Worm (Caenorhabditis elegans) whole organism, L1 larva: ENCODE results near the gene sra-14.

Experiments used
- aha-1 ChIP-seq: fragments of 150-350 bp; optimal IDR thresholded peaks from 2 replicates; lab custom pipeline; 2014; ENCODE audit warnings: missing biosample characterization, missing genetic modification characterization
- ama-1 ChIP-seq: fragments of 150-350 bp; optimal IDR thresholded peaks from 2 replicates; lab custom pipeline; 2014
- ceh-82 ChIP-seq, 3 experiments: fragments of 150-350 bp in 1 of 3; sonication (generic microtip) in 2 of 3; optimal IDR thresholded peaks; 2 replicates each; lab custom pipeline; 2014 to 2017; ENCODE audit warnings: missing biosample characterization in 3 of 3, missing genetic modification characterization in 3 of 3
- elt-3 ChIP-seq, 6 experiments: fragments of 150-350 bp in 1 of 6; sonication (generic microtip); optimal IDR thresholded peaks; 2 replicates each; lab custom pipeline; 2017 to 2018; ENCODE audit warnings: missing biosample characterization in 6 of 6, missing genetic modification characterization in 6 of 6, inconsistent platforms in 1 of 6
- ets-5 ChIP-seq: fragments of 200-800 bp; sonication (Bioruptor generic); IDR thresholded peaks from 2 replicates; pipeline ENCODE4 v1.3.6; 2022; ENCODE audit warnings: missing genetic modification characterization, missing compliant biosample characterization
- hpl-2 ChIP-seq: fragments of 150-350 bp; optimal IDR thresholded peaks from 2 replicates; lab custom pipeline; 2014; ENCODE audit warnings: missing biosample characterization, missing genetic modification reagents, missing genetic modification characterization
- lin-39 ChIP-seq: fragments of 150-350 bp; optimal IDR thresholded peaks from 2 replicates; lab custom pipeline; 2014; ENCODE audit warnings: missing biosample characterization, missing genetic modification reagents, missing genetic modification characterization
- mdl-1 ChIP-seq, 2 experiments: fragments of 150-350 bp; optimal IDR thresholded peaks; 2 replicates each; lab custom pipeline; 2014 to 2017; ENCODE audit warnings: missing biosample characterization in 2 of 2, missing genetic modification characterization in 2 of 2, inconsistent platforms in 1 of 2
- mef-2 ChIP-seq: fragments of 150-350 bp; optimal IDR thresholded peaks from 2 replicates; lab custom pipeline; 2014; ENCODE audit warnings: missing biosample characterization, missing genetic modification characterization
- nhr-11 ChIP-seq: fragments of 150-350 bp; optimal IDR thresholded peaks from 2 replicates; lab custom pipeline; 2014; ENCODE audit warnings: missing biosample characterization, missing genetic modification characterization
- nhr-19 ChIP-seq: fragments of 200-800 bp; sonication (Bioruptor generic); conservative IDR thresholded peaks from 2 replicates; pipeline ENCODE4 v1.3.6; 2022; ENCODE audit warnings: missing genetic modification characterization, missing compliant biosample characterization
- pqm-1 ChIP-seq: sonication (generic microtip); optimal IDR thresholded peaks from 3 replicates; lab custom pipeline; 2017; ENCODE audit warnings: missing biosample characterization, missing genetic modification characterization
- skn-1 ChIP-seq: fragments of 150-350 bp; optimal IDR thresholded peaks from 2 replicates; lab custom pipeline; 2014; ENCODE audit warnings: missing biosample characterization, missing genetic modification characterization
- unc-86 ChIP-seq: sonication (generic microtip); optimal IDR thresholded peaks from 2 replicates; lab custom pipeline; 2016; ENCODE audit warnings: missing genetic modification characterization, missing compliant biosample characterization

ce11 chrII:12901025-12901424 is 16.0 kb downstream of the sra-14 start, which contains the start of gene clec-65:
- TF ChIP-seq elt-3 (tag; optimal IDR thresholded peaks at IDR 0.05; lab: Kevin White, UChicago) (no peak), ama-1 (lab: Kevin White, UChicago) (no peak), nhr-19 (GFP tag; lab: Robert Waterston, UW) (no peak), hpl-2 (GFP tag; lab: Kevin White, UChicago) (no peak), mef-2 (tag; lab: Kevin White, UChicago) (no peak), aha-1 (tag; lab: Kevin White, UChicago) (no peak), ceh-82 (tag; optimal IDR thresholded peaks at IDR 0.05; lab: Kevin White, UChicago) (no peak), ets-5 (GFP tag; lab: Robert Waterston, UW) (no peak), pqm-1 (no peak), nhr-11 (tag; lab: Kevin White, UChicago) (no peak), mdl-1 (tag; optimal IDR thresholded peaks at IDR 0.05; lab: Kevin White, UChicago) (no peak), unc-86 (tag; lab: Kevin White, UChicago) (no peak), lin-39 (tag; lab: Kevin White, UChicago) (no peak), skn-1 (tag; lab: Kevin White, UChicago) (no peak)
